Worm (Caenorhabditis elegans): ENCODE measurements around the gene Y39A3B.7.

DNA sequence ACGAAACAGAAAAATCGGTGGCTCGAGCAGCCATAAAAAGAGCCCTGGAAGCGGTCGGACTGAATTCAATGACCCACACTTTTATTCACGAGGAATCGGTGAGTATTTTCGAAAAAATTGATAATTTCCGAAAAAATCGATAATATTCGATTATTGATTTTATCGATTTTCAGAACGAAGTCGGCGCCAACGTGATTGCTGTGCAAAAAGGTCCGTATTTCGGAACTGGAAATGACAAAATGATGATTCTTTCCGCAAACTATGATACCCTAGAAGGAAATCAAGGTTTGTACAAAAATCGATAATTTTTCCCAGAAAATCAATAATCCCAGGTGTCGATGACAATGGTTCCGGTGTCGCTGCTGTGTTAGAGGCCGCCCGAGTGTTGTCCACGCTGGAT is 22.2 kb upstream of the Y39A3B.7 start:
- TF ChIP-seq klf-2 (GFP tag; conservative IDR thresholded peaks at IDR 0.05): no peak
- TF ChIP-seq ref-1 (GFP tag; conservative IDR thresholded peaks at IDR 0.05): no peak
- TF ChIP-seq flt-1 (GFP tag; IDR thresholded peaks at IDR 0.05): no peak
- no peak for TF ChIP-seq ztf-29 (GFP tag; IDR thresholded peaks at IDR 0.05)
- no peak for TF ChIP-seq ztf-23 (GFP tag; IDR thresholded peaks at IDR 0.05)
